Worm (Caenorhabditis elegans) whole organism, midembryonic: ENCODE data around the gene ceh-54.
A peak's percentile ranks its signal among the peaks of the same experiment; 100 is the strongest.

Experiments used
- cog-1 ChIP-seq: sonication (generic microtip); optimal IDR thresholded peaks from 2 replicates; lab custom pipeline; 2016; ENCODE audit warnings: missing genetic modification characterization, missing compliant biosample characterization
- flt-1 ChIP-seq: fragments of 200-800 bp; sonication (Bioruptor generic); IDR thresholded peaks from 2 replicates; pipeline ENCODE4 v1.3.6; 2022; ENCODE audit warnings: missing genetic modification characterization, missing compliant biosample characterization
- klf-2 ChIP-seq: fragments of 200-800 bp; sonication (Bioruptor generic); conservative IDR thresholded peaks from 2 replicates; pipeline ENCODE4 v1.3.6; 2022; ENCODE audit warnings: missing genetic modification reagents, missing genetic modification characterization, missing compliant biosample characterization
- med-1 ChIP-seq: sonication (generic microtip); optimal IDR thresholded peaks from 2 replicates; lab custom pipeline; 2017; ENCODE audit warnings: missing genetic modification characterization, mild to moderate bottlenecking, missing compliant biosample characterization, antibody characterized with exemption, missing genetic modification reagents; ENCODE audit not compliant: insufficient read depth
- ref-1 ChIP-seq: fragments of 200-800 bp; sonication (Bioruptor generic); conservative IDR thresholded peaks from 2 replicates; pipeline ENCODE4 v1.3.6; 2022; ENCODE audit warnings: missing genetic modification reagents, missing genetic modification characterization, missing compliant biosample characterization

DNA sequence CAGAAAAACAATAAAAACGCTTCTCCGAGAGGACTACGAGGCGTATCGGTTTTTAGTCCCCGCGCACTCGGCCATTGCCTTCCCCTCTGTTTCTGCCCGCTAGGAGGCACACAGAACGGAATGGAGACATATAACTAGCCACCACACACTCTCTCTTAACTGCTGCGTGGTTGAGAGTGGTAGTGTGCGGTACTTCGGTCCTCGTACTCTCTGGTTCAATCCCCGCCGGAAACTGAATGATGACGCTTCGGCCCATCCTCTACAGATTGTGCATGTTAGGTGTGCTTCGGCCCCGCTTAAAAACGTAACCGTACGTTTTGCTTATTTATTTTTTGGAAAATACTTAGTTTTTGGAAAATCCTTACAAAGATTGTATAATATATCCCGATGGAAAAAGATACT is 13.6 kb upstream of the ceh-54 start, which contains the start of gene T13C5.6:
- TF ChIP-seq cog-1 (tag; lab: Kevin White, UChicago): peak; percentile 94
- TF ChIP-seq ref-1 (GFP tag; lab: Robert Waterston, UW): peak; percentile 92
- TF ChIP-seq flt-1: peak; percentile 98
- peak; percentile 74 for TF ChIP-seq med-1 (GFP tag; lab: Kevin White, UChicago)
- peak; percentile 98 for TF ChIP-seq klf-2 (GFP tag; lab: Robert Waterston, UW)
